Worm (Caenorhabditis elegans): ENCODE results near the gene scl-17.

The scl-17 gene

ce11 chrII:1412359-1412907, 32.6 kb upstream of the scl-17 start, which contains the start of gene alkb-1:
TSS of gene alkb-1 (plus strand) at chrII:1412409.
- TF ChIP-seq nhr-237 (tag; optimal IDR thresholded peaks at IDR 0.05): no peak

- TF ChIP-seq sptf-1 (tag; optimal IDR thresholded peaks at IDR 0.05) (no peak), efl-1 (optimal IDR thresholded peaks at IDR 0.05) (no peak), efl-1 (GFP tag; optimal IDR thresholded peaks at IDR 0.05 in 1 of 2) (peak in 1 of 2 experiments; percentile 86)
These were observed 25.0 kb upstream of the scl-17 start for ce11 chrII:1419994-1420393.

ce11 chrII:1420806-1421463, 24.1 kb upstream of the scl-17 start:
- TF ChIP-seq egl-13 (tag; optimal IDR thresholded peaks at IDR 0.05): no peak

- TF ChIP-seq unc-130 (tag; optimal IDR thresholded peaks at IDR 0.05): no peak
- TF ChIP-seq efl-1 (optimal IDR thresholded peaks at IDR 0.05): no peak
- peak in 1 of 2 experiments; percentile 33 for TF ChIP-seq efl-1 (GFP tag; optimal IDR thresholded peaks at IDR 0.05 in 1 of 2)
These were observed 21.4 kb upstream of the scl-17 start, which contains the start of gene Y51H7C.10 for ce11 chrII:1423660-1424059. TSS of gene Y51H7C.10 (minus strand) at chrII:1423760.

ce11 chrII:1436715-1437114, 8.3 kb upstream of the scl-17 start:
- TF ChIP-seq ceh-8 (GFP tag; optimal IDR thresholded peaks at IDR 0.05): no peak
- TF ChIP-seq hlh-4 (tag; optimal IDR thresholded peaks at IDR 0.05): no peak
- TF ChIP-seq snpc-4 (tag; optimal IDR thresholded peaks at IDR 0.05): no peak
- no peak for TF ChIP-seq egl-27 (tag; optimal IDR thresholded peaks at IDR 0.05)
- no peak for TF ChIP-seq nhr-28 (tag; optimal IDR thresholded peaks at IDR 0.05)
- TF ChIP-seq egl-13 (tag; optimal IDR thresholded peaks at IDR 0.05): no peak
- no peak for TF ChIP-seq tlp-1 (tag; optimal IDR thresholded peaks at IDR 0.05)
- no peak for TF ChIP-seq nhr-12 (tag; optimal IDR thresholded peaks at IDR 0.05)
- no peak for TF ChIP-seq mef-2 (tag; optimal IDR thresholded peaks at IDR 0.05)

DNA sequence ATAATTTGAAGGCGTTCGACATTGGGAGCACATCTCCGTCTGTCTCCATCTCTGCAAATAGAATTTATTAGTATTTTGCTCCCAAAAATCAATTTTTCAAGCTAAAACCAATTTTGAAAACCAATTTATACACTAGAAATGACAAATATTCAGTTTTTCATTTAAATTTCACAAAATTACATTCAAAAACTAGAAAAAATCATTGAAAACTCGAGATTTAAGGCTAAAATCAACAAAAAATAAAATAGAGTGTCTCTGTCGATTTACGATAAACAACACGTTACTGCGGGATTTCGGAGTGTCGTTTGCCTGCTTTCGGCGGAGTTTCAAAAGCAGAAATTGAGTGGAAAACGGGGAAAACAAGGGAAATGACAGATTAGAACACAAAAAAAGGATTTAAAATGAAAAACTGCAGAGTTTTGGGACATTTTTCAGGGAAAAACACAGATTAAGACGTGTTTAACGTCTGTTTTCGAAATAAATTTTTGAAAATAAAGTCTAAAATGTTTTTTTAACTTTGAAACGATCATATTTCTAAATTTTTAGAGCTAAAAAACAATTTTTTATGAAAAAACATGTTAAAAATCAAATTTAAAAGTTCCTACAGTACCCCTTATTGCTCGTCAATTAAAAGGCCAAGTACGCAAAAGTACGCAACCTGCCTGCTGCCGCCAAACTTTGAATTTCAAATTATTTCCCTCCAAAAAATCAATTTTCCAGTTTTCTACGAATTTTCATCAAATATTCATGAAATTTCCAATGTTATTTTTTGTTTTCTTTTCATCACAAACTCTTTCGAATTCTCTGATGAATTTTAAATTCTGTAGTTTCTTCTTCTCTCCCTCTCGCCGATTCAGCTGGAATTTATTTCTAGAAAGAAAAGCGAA, 7.3 kb upstream of the scl-17 start, which contains the start of gene nol-6:
Gene nol-6 (minus strand): TSS at position 51 of the 887 bp plus-strand sequence.
- TF ChIP-seq nhr-90 (tag; optimal IDR thresholded peaks at IDR 0.05; ENCODE audit: poor library complexity) (peak; percentile 12), sox-4 (tag; optimal IDR thresholded peaks at IDR 0.05) (no peak), egl-13 (tag; optimal IDR thresholded peaks at IDR 0.05) (no peak), lin-35 (GFP tag; optimal IDR thresholded peaks at IDR 0.05) (peak; percentile 87 to 96), C04F5.9 (tag; optimal IDR thresholded peaks at IDR 0.05) (no peak), ceh-8 (GFP tag; optimal IDR thresholded peaks at IDR 0.05) (no peak), nhr-20 (tag; optimal IDR thresholded peaks at IDR 0.05) (peak; percentile 67), mep-1 (tag; optimal IDR thresholded peaks at IDR 0.05) (no peak), elt-3 (tag; optimal IDR thresholded peaks at IDR 0.05) (peak in 1 of 6 experiments; percentile 13), fkh-8 (tag; optimal IDR thresholded peaks at IDR 0.05) (no peak), nhr-85 (tag) (peak; percentile 56), isw-1 (GFP tag; IDR thresholded peaks at IDR 0.05) (peak; percentile 39), elt-2 (tag; optimal IDR thresholded peaks at IDR 0.05) (no peak), F16B12.6 (tag; optimal IDR thresholded peaks at IDR 0.05) (peak; percentile 46), nhr-77 (tag; optimal IDR thresholded peaks at IDR 0.05) (peak; percentile 9), alr-1 (tag; optimal IDR thresholded peaks at IDR 0.05; ENCODE audit: borderline replicate concordance) (no peak), snpc-4 (tag; optimal IDR thresholded peaks at IDR 0.05) (no peak), snu-23 (GFP tag; optimal IDR thresholded peaks at IDR 0.05) (peak; percentile 53), lin-15B (tag; optimal IDR thresholded peaks at IDR 0.05) (peak; percentile 26), ceh-82 (tag; optimal IDR thresholded peaks at IDR 0.05) (peak in 2 of 3 experiments; percentile 6 to 47), lin-14 (GFP tag; optimal IDR thresholded peaks at IDR 0.05) (no peak), dpl-1 (GFP tag; optimal IDR thresholded peaks at IDR 0.05) (peak; percentile 82 to 94 (median 92)), ztf-4 (tag; optimal IDR thresholded peaks at IDR 0.05) (no peak), lin-13 (GFP tag; optimal IDR thresholded peaks at IDR 0.05) (no peak), mab-9 (GFP tag; IDR thresholded peaks at IDR 0.05) (no peak), unc-86 (tag; optimal IDR thresholded peaks at IDR 0.05) (no peak), tbx-2 (tag; optimal IDR thresholded peaks at IDR 0.05) (peak; percentile 41), fos-1 (tag; optimal IDR thresholded peaks at IDR 0.05) (no peak)
